Worm (Caenorhabditis elegans): ENCODE measurements around the gene dpy-23.

ce11 chrX:4404717-4405116 lies 15.6 kb downstream of the dpy-23 start:
- TF ChIP-seq ama-1 (optimal IDR thresholded peaks at IDR 0.05) (no peak), tbx-11 (GFP tag; IDR thresholded peaks at IDR 0.05) (no peak), tra-4 (tag; optimal IDR thresholded peaks at IDR 0.05) (no peak), ceh-13 (GFP tag; optimal IDR thresholded peaks at IDR 0.05) (no peak), hmg-4 (GFP tag; optimal IDR thresholded peaks at IDR 0.05) (no peak), ceh-36 (tag; optimal IDR thresholded peaks at IDR 0.05) (no peak), pes-1 (GFP tag; IDR thresholded peaks at IDR 0.05) (no peak), sea-1 (GFP tag; conservative IDR thresholded peaks at IDR 0.05) (no peak), F13C5.2 (tag; optimal IDR thresholded peaks at IDR 0.05) (no peak), hnd-1 (tag; optimal IDR thresholded peaks at IDR 0.05) (no peak), aly-1 (tag; optimal IDR thresholded peaks at IDR 0.05) (no peak)
